Worm (Caenorhabditis elegans) whole organism, L1 larva: Measurements from ENCODE around the gene zhit-2.

Experiments used
- C04F5.9 ChIP-seq: sonication (generic microtip); optimal IDR thresholded peaks from 2 replicates; lab custom pipeline; 2016; ENCODE audit warnings: missing genetic modification characterization, missing compliant biosample characterization
- C16A3.4 ChIP-seq: fragments of 150-350 bp; optimal IDR thresholded peaks from 2 replicates; lab custom pipeline; 2014; ENCODE audit warnings: missing biosample characterization, missing genetic modification characterization
- F16B12.6 ChIP-seq: fragments of 150-350 bp; optimal IDR thresholded peaks from 2 replicates; lab custom pipeline; 2014; ENCODE audit warnings: missing biosample characterization, missing genetic modification characterization
- alr-1 ChIP-seq: fragments of 200-800 bp; sonication (Bioruptor generic); optimal IDR thresholded peaks from 2 replicates; lab custom pipeline; 2018; ENCODE audit warnings: borderline replicate concordance, mild to moderate bottlenecking, missing genetic modification characterization, missing compliant biosample characterization
- ceh-63 ChIP-seq: fragments of 200-800 bp; sonication (Bioruptor generic); optimal IDR thresholded peaks from 2 replicates; lab custom pipeline; 2018; ENCODE audit warnings: mild to moderate bottlenecking, missing genetic modification characterization, missing compliant biosample characterization
- ceh-8 ChIP-seq: fragments of 200-800 bp; sonication (Bioruptor generic); optimal IDR thresholded peaks from 2 replicates; lab custom pipeline; 2018; ENCODE audit warnings: mild to moderate bottlenecking, missing genetic modification characterization, moderate library complexity, missing compliant biosample characterization
- ceh-90 ChIP-seq: sonication (generic microtip); optimal IDR thresholded peaks from 2 replicates; lab custom pipeline; 2016; ENCODE audit warnings: missing genetic modification characterization, missing compliant biosample characterization
- dpl-1 ChIP-seq, 3 experiments: fragments of 150-350 bp in 2 of 3; sonication (generic microtip) in 1 of 3; optimal IDR thresholded peaks; 2 replicates each; lab custom pipeline; 2014 to 2017; ENCODE audit warnings: missing biosample characterization in 3 of 3, missing genetic modification characterization in 3 of 3, missing genetic modification reagents in 3 of 3
- efl-1 ChIP-seq, 4 experiments: fragments of 150-350 bp; optimal IDR thresholded peaks in 3 of 4; peaks in 1 of 4; 1 replicate in 1 of 4; 2 replicates in 3 of 4; lab custom pipeline; 2014; ENCODE audit warnings: missing biosample characterization in 2 of 4, missing genetic modification characterization in 2 of 4, missing genetic modification reagents in 2 of 4
- egl-13 ChIP-seq: sonication (generic microtip); optimal IDR thresholded peaks from 2 replicates; lab custom pipeline; 2016; ENCODE audit warnings: missing genotype, missing genetic modification reagents, missing genetic modification characterization, missing compliant biosample characterization
- egl-27 ChIP-seq, 2 experiments: fragments of 150-350 bp in 1 of 2; sonication (generic microtip); optimal IDR thresholded peaks; 3 replicates each; lab custom pipeline; 2017 to 2018; ENCODE audit warnings: missing biosample characterization in 2 of 2, missing genetic modification characterization in 2 of 2, missing genetic modification reagents in 2 of 2
- ets-5 ChIP-seq: fragments of 200-800 bp; sonication (Bioruptor generic); IDR thresholded peaks from 2 replicates; pipeline ENCODE4 v1.3.6; 2022; ENCODE audit warnings: missing genetic modification characterization, missing compliant biosample characterization
- fkh-10 ChIP-seq: sonication (generic microtip); optimal IDR thresholded peaks from 2 replicates; lab custom pipeline; 2017; ENCODE audit warnings: missing biosample characterization, missing genetic modification reagents, missing genetic modification characterization
- fkh-4 ChIP-seq: sonication (generic microtip); optimal IDR thresholded peaks from 2 replicates; lab custom pipeline; 2016; ENCODE audit warnings: missing compliant biosample characterization, missing genetic modification characterization, borderline replicate concordance
- fkh-8 ChIP-seq: sonication (generic microtip); optimal IDR thresholded peaks from 2 replicates; lab custom pipeline; 2016; ENCODE audit warnings: mild to moderate bottlenecking, missing genetic modification characterization, missing compliant biosample characterization
- fos-1 ChIP-seq: fragments of 150-350 bp; optimal IDR thresholded peaks from 2 replicates; lab custom pipeline; 2014; ENCODE audit warnings: missing biosample characterization, missing genetic modification characterization
- grh-1 ChIP-seq: fragments of 200-800 bp; sonication (Bioruptor generic); IDR thresholded peaks from 2 replicates; pipeline ENCODE4 v1.3.6; 2022; ENCODE audit warnings: missing genetic modification reagents, missing genetic modification characterization, missing compliant biosample characterization
- hlh-17 ChIP-seq: fragments of 200-800 bp; sonication (Bioruptor generic); optimal IDR thresholded peaks from 2 replicates; lab custom pipeline; 2018; ENCODE audit warnings: missing genetic modification characterization, mild to moderate bottlenecking, missing compliant biosample characterization, moderate library complexity, borderline replicate concordance
- hpl-2 ChIP-seq: fragments of 150-350 bp; optimal IDR thresholded peaks from 2 replicates; lab custom pipeline; 2014; ENCODE audit warnings: missing biosample characterization, missing genetic modification reagents, missing genetic modification characterization
- irx-1 ChIP-seq: sonication (generic microtip); optimal IDR thresholded peaks from 2 replicates; lab custom pipeline; 2016; ENCODE audit warnings: missing genetic modification characterization, missing compliant biosample characterization
- jun-1 ChIP-seq: fragments of 150-350 bp; optimal IDR thresholded peaks from 2 replicates; lab custom pipeline; 2014; ENCODE audit warnings: missing biosample characterization, missing genetic modification reagents, missing genetic modification characterization
- lin-13 ChIP-seq: fragments of 150-350 bp; optimal IDR thresholded peaks from 2 replicates; lab custom pipeline; 2014; ENCODE audit warnings: missing biosample characterization, missing genetic modification reagents, missing genetic modification characterization
- lin-14 ChIP-seq: fragments of 200-800 bp; sonication (Bioruptor generic); optimal IDR thresholded peaks from 2 replicates; lab custom pipeline; 2018; ENCODE audit warnings: mild to moderate bottlenecking, missing genetic modification characterization, moderate library complexity, missing compliant biosample characterization
- lin-15B ChIP-seq: fragments of 150-350 bp; sonication (generic microtip); optimal IDR thresholded peaks from 3 replicates; lab custom pipeline; 2014; ENCODE audit warnings: missing biosample characterization, missing genetic modification characterization
- lin-35 ChIP-seq, 2 experiments: fragments of 150-350 bp; optimal IDR thresholded peaks; 2 replicates each; lab custom pipeline; 2014; ENCODE audit warnings: missing biosample characterization in 2 of 2, missing genetic modification characterization in 2 of 2, missing genetic modification reagents in 2 of 2
- lin-39 ChIP-seq: fragments of 150-350 bp; optimal IDR thresholded peaks from 2 replicates; lab custom pipeline; 2014; ENCODE audit warnings: missing biosample characterization, missing genetic modification reagents, missing genetic modification characterization
- mdl-1 ChIP-seq, 2 experiments: fragments of 150-350 bp; optimal IDR thresholded peaks; 2 replicates each; lab custom pipeline; 2014 to 2017; ENCODE audit warnings: missing biosample characterization in 2 of 2, missing genetic modification characterization in 2 of 2, inconsistent platforms in 1 of 2
- mef-2 ChIP-seq: fragments of 150-350 bp; optimal IDR thresholded peaks from 2 replicates; lab custom pipeline; 2014; ENCODE audit warnings: missing biosample characterization, missing genetic modification characterization
- mep-1 ChIP-seq: fragments of 150-350 bp; optimal IDR thresholded peaks from 2 replicates; lab custom pipeline; 2014; ENCODE audit warnings: missing biosample characterization, missing genetic modification characterization
- nhr-20 ChIP-seq: sonication (generic microtip); optimal IDR thresholded peaks from 2 replicates; lab custom pipeline; 2016; ENCODE audit warnings: mild to moderate bottlenecking, missing genetic modification characterization, missing compliant biosample characterization
- nhr-237 ChIP-seq: fragments of 150-350 bp; optimal IDR thresholded peaks from 2 replicates; lab custom pipeline; 2014; ENCODE audit warnings: missing biosample characterization, missing genetic modification characterization
- nhr-28 ChIP-seq: fragments of 150-350 bp; optimal IDR thresholded peaks from 2 replicates; lab custom pipeline; 2014; ENCODE audit warnings: missing biosample characterization, missing genetic modification characterization
- nhr-71 ChIP-seq: sonication (generic microtip); optimal IDR thresholded peaks from 2 replicates; lab custom pipeline; 2016; ENCODE audit warnings: mild to moderate bottlenecking, missing genetic modification characterization, moderate library complexity, missing compliant biosample characterization
- nhr-76 ChIP-seq: sonication (generic microtip); optimal IDR thresholded peaks from 2 replicates; lab custom pipeline; 2017; ENCODE audit warnings: missing biosample characterization, missing genetic modification characterization
- nhr-77 ChIP-seq: fragments of 150-350 bp; optimal IDR thresholded peaks from 2 replicates; lab custom pipeline; 2014; ENCODE audit warnings: missing biosample characterization, missing genetic modification characterization
- pag-3 ChIP-seq: sonication (generic microtip); optimal IDR thresholded peaks from 2 replicates; lab custom pipeline; 2017; ENCODE audit warnings: missing genetic modification characterization, mild to moderate bottlenecking, missing compliant biosample characterization, antibody characterized with exemption, borderline replicate concordance; ENCODE audit not compliant: insufficient read depth
- pax-3 ChIP-seq: fragments of 200-800 bp; sonication (Bioruptor generic); optimal IDR thresholded peaks from 2 replicates; lab custom pipeline; 2018; ENCODE audit warnings: mild to moderate bottlenecking, missing genetic modification characterization, moderate library complexity, missing compliant biosample characterization
- sox-4 ChIP-seq: sonication (generic microtip); optimal IDR thresholded peaks from 2 replicates; lab custom pipeline; 2016; ENCODE audit warnings: missing genetic modification characterization, missing compliant biosample characterization
- sptf-1 ChIP-seq: fragments of 150-350 bp; optimal IDR thresholded peaks from 2 replicates; lab custom pipeline; 2014; ENCODE audit warnings: missing biosample characterization, missing genetic modification characterization
- sup-37 ChIP-seq: fragments of 200-800 bp; sonication (Bioruptor generic); optimal IDR thresholded peaks from 2 replicates; lab custom pipeline; 2018; ENCODE audit warnings: mild to moderate bottlenecking, missing genetic modification characterization, missing compliant biosample characterization
- tbx-2 ChIP-seq: sonication (generic microtip); optimal IDR thresholded peaks from 2 replicates; lab custom pipeline; 2016; ENCODE audit warnings: missing genetic modification characterization, missing compliant biosample characterization
- tlp-1 ChIP-seq: fragments of 150-350 bp; optimal IDR thresholded peaks from 2 replicates; lab custom pipeline; 2014; ENCODE audit warnings: missing biosample characterization, missing genetic modification characterization
- unc-130 ChIP-seq: fragments of 150-350 bp; optimal IDR thresholded peaks from 2 replicates; lab custom pipeline; 2017; ENCODE audit warnings: missing biosample characterization, missing genetic modification characterization, inconsistent platforms
- unc-30 ChIP-seq: sonication (generic microtip); optimal IDR thresholded peaks from 2 replicates; lab custom pipeline; 2017; ENCODE audit warnings: missing biosample characterization, missing genetic modification characterization
- unc-62 ChIP-seq: fragments of 150-350 bp; optimal IDR thresholded peaks from 2 replicates; lab custom pipeline; 2014; ENCODE audit warnings: missing biosample characterization, missing genetic modification reagents, missing genetic modification characterization
- unc-86 ChIP-seq: sonication (generic microtip); optimal IDR thresholded peaks from 2 replicates; lab custom pipeline; 2016; ENCODE audit warnings: missing genetic modification characterization, missing compliant biosample characterization
- vab-15 ChIP-seq: sonication (generic microtip); optimal IDR thresholded peaks from 2 replicates; lab custom pipeline; 2017; ENCODE audit warnings: missing genotype, mild to moderate bottlenecking, missing genetic modification characterization, missing compliant biosample characterization
- zag-1 ChIP-seq: fragments of 150-350 bp; optimal IDR thresholded peaks from 2 replicates; lab custom pipeline; 2014; ENCODE audit warnings: missing biosample characterization, missing genetic modification characterization
- zip-4 ChIP-seq: fragments of 200-800 bp; sonication (Bioruptor generic); optimal IDR thresholded peaks from 2 replicates; lab custom pipeline; 2018; ENCODE audit warnings: mild to moderate bottlenecking, missing genetic modification characterization, moderate library complexity, missing compliant biosample characterization
- ztf-11 ChIP-seq, 2 experiments: sonication (generic microtip); optimal IDR thresholded peaks; 2 replicates each; lab custom pipeline; 2016 to 2017; ENCODE audit warnings: missing genetic modification characterization in 2 of 2, missing biosample characterization in 1 of 2, missing compliant biosample characterization in 1 of 2

The zhit-2 gene

DNA sequence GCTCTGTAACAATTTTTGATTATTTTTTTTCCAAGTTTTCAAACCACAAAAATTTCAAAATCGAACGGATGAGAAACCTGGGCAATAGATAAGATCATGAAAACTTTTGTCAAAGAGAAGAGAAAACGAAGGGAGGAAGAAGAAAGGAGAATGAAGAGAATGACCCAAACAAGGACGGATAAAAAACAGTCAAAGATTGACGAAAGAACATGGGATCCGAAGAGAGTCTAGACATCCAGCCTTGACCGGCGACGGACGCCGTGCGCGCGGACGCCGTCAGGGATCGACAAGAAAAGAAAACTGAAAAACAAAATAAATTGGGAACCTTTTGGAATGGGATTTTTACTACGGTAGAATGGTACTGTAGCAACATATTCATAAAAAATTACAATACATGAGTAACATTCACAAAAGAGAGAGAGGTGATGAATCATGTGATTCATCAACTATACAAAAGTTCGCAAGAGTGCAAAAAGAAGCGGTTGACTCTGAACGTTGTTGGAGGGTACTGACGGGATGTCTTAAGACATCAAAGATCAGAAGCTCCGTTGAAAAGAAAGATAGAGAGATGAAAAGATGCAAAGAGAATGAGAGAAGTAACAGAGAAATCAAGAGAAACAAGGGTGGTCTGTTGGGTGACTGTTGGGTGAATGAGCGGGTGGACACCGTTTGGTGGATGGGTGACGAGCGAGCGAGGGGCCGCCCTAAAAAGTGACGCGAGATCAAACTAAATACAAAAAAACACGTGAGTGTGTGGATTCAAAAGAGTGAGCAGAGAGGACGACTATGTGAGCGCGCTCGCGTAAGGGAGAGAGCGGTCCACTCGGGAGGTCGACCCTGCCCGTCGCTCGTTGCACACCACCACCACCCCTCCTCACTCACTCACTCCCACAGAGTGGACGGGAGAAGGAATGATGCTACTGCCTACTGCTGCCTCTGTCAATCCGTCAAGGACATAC, 36.3 kb upstream of the zhit-2 start, which contains the start of gene sup-26:
Gene sup-26, minus strand, starts transcription at position 10 of the 959 bp plus-strand sequence.
- no peak for TF ChIP-seq lin-39 (tag; lab: Kevin White, UChicago)
- TF ChIP-seq ets-5 (GFP tag; lab: Robert Waterston, UW): no peak
- no peak for TF ChIP-seq unc-30 (tag; lab: Kevin White, UChicago)
- TF ChIP-seq zag-1 (tag; lab: Kevin White, UChicago): no peak
- no peak for TF ChIP-seq egl-13
- no peak for TF ChIP-seq efl-1 (optimal IDR thresholded peaks at IDR 0.05; lab: Kevin White, UChicago)
- TF ChIP-seq efl-1 (GFP tag; optimal IDR thresholded peaks at IDR 0.05 in 1 of 2; lab: Kevin White, UChicago): peak in 1 of 2 experiments; percentile 91
- TF ChIP-seq ceh-90 (tag; lab: Kevin White, UChicago): no peak
- TF ChIP-seq jun-1 (tag; lab: Kevin White, UChicago): no peak
- no peak for TF ChIP-seq nhr-76
- TF ChIP-seq nhr-28 (tag; lab: Kevin White, UChicago): no peak
- TF ChIP-seq lin-35 (GFP tag; optimal IDR thresholded peaks at IDR 0.05; lab: Kevin White, UChicago): peak in 1 of 2 experiments; percentile 45
- TF ChIP-seq nhr-20 (tag; lab: Kevin White, UChicago): peak; percentile 24
- TF ChIP-seq unc-62 (GFP tag; lab: Kevin White, UChicago): no peak
- peak; percentile 30 for TF ChIP-seq mep-1 (tag; lab: Kevin White, UChicago)
- peak; percentile 40 for TF ChIP-seq tbx-2 (tag; lab: Kevin White, UChicago)
- no peak for TF ChIP-seq ceh-8 (GFP tag; lab: Kevin White, UChicago)
- 0 out of 2 replicates have a peak, but pooled peaks have one; percentile 3 for TF ChIP-seq grh-1
- TF ChIP-seq zip-4: peak; percentile 13
- no peak for TF ChIP-seq egl-27 (tag; optimal IDR thresholded peaks at IDR 0.05; lab: Kevin White, UChicago)
- no peak for TF ChIP-seq fkh-4 (tag; lab: Kevin White, UChicago)
- TF ChIP-seq lin-13 (GFP tag; lab: Kevin White, UChicago): peak; percentile 23
- no peak for TF ChIP-seq mef-2 (tag; lab: Kevin White, UChicago)
- TF ChIP-seq alr-1: no peak
- no peak for TF ChIP-seq hlh-17 (GFP tag; lab: Kevin White, UChicago)
- TF ChIP-seq sptf-1 (tag; lab: Kevin White, UChicago): no peak
- peak in 1 of 2 experiments; percentile 62 for TF ChIP-seq ztf-11 (tag; optimal IDR thresholded peaks at IDR 0.05; lab: Kevin White, UChicago)
- TF ChIP-seq nhr-237 (tag; lab: Kevin White, UChicago): no peak
- TF ChIP-seq lin-15B (tag; lab: Kevin White, UChicago): no peak
- no peak for TF ChIP-seq fos-1 (tag; lab: Kevin White, UChicago)
- no peak for TF ChIP-seq irx-1
- TF ChIP-seq fkh-10 (GFP tag; lab: Kevin White, UChicago): no peak
- TF ChIP-seq unc-86 (tag; lab: Kevin White, UChicago): peak; percentile 9
- TF ChIP-seq pag-3 (tag; lab: Kevin White, UChicago): no peak
- TF ChIP-seq sup-37 (GFP tag; lab: Kevin White, UChicago): peak; percentile 19
- TF ChIP-seq sox-4 (tag; lab: Kevin White, UChicago): peak; percentile 0
- no peak for TF ChIP-seq dpl-1 (GFP tag; optimal IDR thresholded peaks at IDR 0.05; lab: Kevin White, UChicago)
- TF ChIP-seq hpl-2: no peak
- no peak for TF ChIP-seq tlp-1 (tag; lab: Kevin White, UChicago)
- TF ChIP-seq nhr-77: no peak
- TF ChIP-seq C16A3.4 (tag; lab: Kevin White, UChicago): no peak
- TF ChIP-seq nhr-71 (tag; lab: Kevin White, UChicago): peak; percentile 68
- peak; percentile 70 for TF ChIP-seq lin-14 (GFP tag; lab: Kevin White, UChicago)
- TF ChIP-seq unc-130 (tag; lab: Kevin White, UChicago): no peak
- TF ChIP-seq ceh-63 (GFP tag; lab: Kevin White, UChicago): no peak
- no peak for TF ChIP-seq fkh-8 (tag; lab: Kevin White, UChicago)
- no peak for TF ChIP-seq vab-15 (tag; lab: Kevin White, UChicago)
- TF ChIP-seq mdl-1 (tag; optimal IDR thresholded peaks at IDR 0.05; lab: Kevin White, UChicago): peak in 1 of 2 experiments; percentile 42
- no peak for TF ChIP-seq C04F5.9 (tag; lab: Kevin White, UChicago)
- TF ChIP-seq pax-3 (tag; lab: Kevin White, UChicago): no peak
- no peak for TF ChIP-seq F16B12.6 (tag; lab: Kevin White, UChicago)
